Worm (Caenorhabditis elegans): ENCODE measurements around the gene C06A12.3.

- no peak for TF ChIP-seq ztf-11 (tag; optimal IDR thresholded peaks at IDR 0.05)
- no peak for TF ChIP-seq nhr-12 (tag; optimal IDR thresholded peaks at IDR 0.05)
- no peak for TF ChIP-seq elt-3 (tag; optimal IDR thresholded peaks at IDR 0.05)
- TF ChIP-seq sma-3 (GFP tag; optimal IDR thresholded peaks at IDR 0.05) = peak; percentile 57
- peak; percentile 69 for TF ChIP-seq nhr-25 (tag; optimal IDR thresholded peaks at IDR 0.05)
Observed at ce11 chrIV:17442503-17442902, 15.0 kb downstream of the C06A12.3 start, which contains the start of gene F11E6.11.
